Worm (Caenorhabditis elegans): ENCODE results near the gene mfsd-6.

Gene mfsd-6

DNA sequence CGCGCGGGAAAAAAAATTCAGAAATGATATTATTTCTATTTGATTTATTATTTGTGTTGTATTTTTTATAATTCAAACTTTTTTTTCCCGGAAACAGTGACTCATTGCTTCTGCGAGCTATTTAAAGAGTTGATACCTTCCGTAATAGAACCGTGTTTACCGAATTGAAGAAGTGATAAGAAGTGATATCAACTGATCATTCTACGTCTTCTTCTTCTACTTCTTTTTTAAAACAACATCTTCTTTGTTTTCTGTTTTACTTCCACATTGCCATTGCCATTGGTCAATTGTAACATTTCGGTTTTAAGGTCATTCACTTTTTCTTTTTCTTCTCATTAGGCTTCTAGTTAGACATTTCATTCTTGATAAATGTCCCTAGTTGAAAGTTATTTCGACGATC, 13.1 kb downstream of the mfsd-6 start, which contains the start of gene ttr-32:
Gene ttr-32 (plus strand): TSS at position 314 of the 400 bp plus-strand sequence.
- TF ChIP-seq ztf-3 (GFP tag; optimal IDR thresholded peaks at IDR 0.05) (no peak), F57C9.4 (tag; optimal IDR thresholded peaks at IDR 0.05) (no peak), madf-6 (GFP tag; IDR thresholded peaks at IDR 0.05) (no peak), egl-44 (GFP tag; IDR thresholded peaks at IDR 0.05) (no peak), F22D6.2 (tag; optimal IDR thresholded peaks at IDR 0.05) (no peak), madf-8 (GFP tag; conservative IDR thresholded peaks at IDR 0.05) (no peak), nhr-90 (tag; optimal IDR thresholded peaks at IDR 0.05) (no peak), F39B2.1 (GFP tag; IDR thresholded peaks at IDR 0.05) (no peak), Y79H2A.3 (GFP tag; conservative IDR thresholded peaks at IDR 0.05) (no peak), T26A5.8 (tag; optimal IDR thresholded peaks at IDR 0.05) (no peak), ceh-100 (GFP tag; IDR thresholded peaks at IDR 0.05) (no peak), sea-2 (GFP tag; IDR thresholded peaks at IDR 0.05) (no peak), ceh-58 (GFP tag; IDR thresholded peaks at IDR 0.05) (no peak), ekl-4 (GFP tag; IDR thresholded peaks at IDR 0.05) (no peak), zim-3 (tag; optimal IDR thresholded peaks at IDR 0.05) (no peak), K11D2.4 (GFP tag; IDR thresholded peaks at IDR 0.05) (no peak), T07F8.4 (tag; optimal IDR thresholded peaks at IDR 0.05) (no peak), mcd-1 (GFP tag; IDR thresholded peaks at IDR 0.05) (no peak)

DNA sequence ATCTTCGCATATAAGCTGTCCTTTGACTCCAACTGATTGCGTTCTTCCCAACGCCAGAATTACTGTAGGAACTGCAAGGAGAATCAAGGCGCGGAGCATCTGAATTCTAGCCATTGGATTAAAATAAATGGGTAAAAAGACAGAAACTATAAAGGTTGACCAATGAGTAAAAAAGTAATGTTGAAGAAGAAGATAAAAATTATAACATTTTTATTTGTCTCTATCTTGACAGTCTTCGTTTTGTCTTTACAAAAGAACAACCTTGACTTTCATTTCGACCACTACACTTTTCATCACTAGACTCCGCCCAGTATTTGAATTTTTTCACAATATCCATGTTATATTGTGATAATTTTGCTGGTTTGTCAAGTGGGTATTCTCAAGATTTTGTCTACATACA, 14.0 kb downstream of the mfsd-6 start, which contains the start of gene ttr-8:
Gene ttr-8 (minus strand): TSS at position 101 of the 400 bp plus-strand sequence.
- TF ChIP-seq F52B5.7 (tag; optimal IDR thresholded peaks at IDR 0.05) (no peak), B0035.1 (tag; optimal IDR thresholded peaks at IDR 0.05) (no peak), B0336.3 (GFP tag; IDR thresholded peaks at IDR 0.05) (no peak), tlf-1 (GFP tag; optimal IDR thresholded peaks at IDR 0.05) (no peak)

DNA sequence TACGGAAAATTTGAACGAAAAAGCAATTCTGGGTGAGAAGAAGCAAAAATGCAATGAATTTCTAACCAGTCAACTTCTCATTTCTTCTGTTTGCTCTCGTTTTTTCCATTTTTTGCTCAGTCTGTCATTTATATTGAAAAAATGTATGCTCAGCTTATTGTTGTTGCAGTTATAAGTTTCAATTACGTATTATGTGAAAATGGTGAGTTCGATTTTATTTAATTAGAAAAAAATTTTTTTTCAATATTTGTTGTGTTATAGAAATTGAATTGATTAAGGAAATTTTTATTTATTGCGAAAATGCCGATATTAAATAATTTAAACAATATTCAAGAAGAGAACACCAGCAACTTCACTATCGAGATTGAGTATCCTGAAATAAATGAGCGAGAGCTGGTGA, 17.3 kb downstream of the mfsd-6 start, which contains the start of gene lgc-12:
Gene lgc-12 (plus strand): TSS at position 301 of the 400 bp plus-strand sequence.
- TF ChIP-seq nhr-120 (GFP tag; IDR thresholded peaks at IDR 0.05) (no peak), ztf-18 (tag; optimal IDR thresholded peaks at IDR 0.05) (no peak), pbrm-1 (GFP tag; IDR thresholded peaks at IDR 0.05) (no peak), C17E4.6 (GFP tag; IDR thresholded peaks at IDR 0.05) (no peak), rcor-1 (GFP tag; IDR thresholded peaks at IDR 0.05) (no peak)

DNA sequence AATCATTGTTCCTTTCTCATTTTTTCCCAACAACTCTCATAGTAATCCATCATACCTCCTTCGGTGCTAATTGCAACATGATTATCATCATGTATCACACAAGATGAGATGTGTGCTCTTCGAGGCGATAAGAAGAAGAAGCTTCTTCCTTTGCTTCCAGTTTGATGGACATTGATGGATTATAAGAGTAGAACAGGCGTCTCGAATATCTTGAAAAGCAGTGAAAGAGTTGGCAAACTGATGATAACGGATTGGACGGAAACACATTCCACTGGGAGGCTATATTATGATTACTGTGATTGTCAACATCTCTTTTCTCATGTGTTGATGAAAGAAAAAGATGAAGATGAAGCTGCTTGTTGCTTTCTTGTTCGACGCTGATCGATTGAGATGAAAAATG, 19.3 kb downstream of the mfsd-6 start:
- TF ChIP-seq D2030.7 (GFP tag; IDR thresholded peaks at IDR 0.05) (no peak), fkh-3 (tag; optimal IDR thresholded peaks at IDR 0.05) (no peak), sptf-2 (GFP tag; optimal IDR thresholded peaks at IDR 0.05) (no peak), hlh-12 (tag; optimal IDR thresholded peaks at IDR 0.05) (no peak), attf-6 (GFP tag; IDR thresholded peaks at IDR 0.05) (no peak), sdz-38 (tag; optimal IDR thresholded peaks at IDR 0.05) (no peak), F55B11.4 (tag; optimal IDR thresholded peaks at IDR 0.05; ENCODE audit: borderline replicate concordance, insufficient read depth) (no peak), ceh-100 (GFP tag; IDR thresholded peaks at IDR 0.05) (no peak), ztf-28 (GFP tag; IDR thresholded peaks at IDR 0.05) (no peak), him-1 (tag; optimal IDR thresholded peaks at IDR 0.05) (no peak), tbx-9 (tag; optimal IDR thresholded peaks at IDR 0.05; ENCODE audit: borderline replicate concordance) (no peak)

Data from whole organism, young adult.